Worm (Caenorhabditis elegans): Measurements from ENCODE around the gene ehs-1.

DNA sequence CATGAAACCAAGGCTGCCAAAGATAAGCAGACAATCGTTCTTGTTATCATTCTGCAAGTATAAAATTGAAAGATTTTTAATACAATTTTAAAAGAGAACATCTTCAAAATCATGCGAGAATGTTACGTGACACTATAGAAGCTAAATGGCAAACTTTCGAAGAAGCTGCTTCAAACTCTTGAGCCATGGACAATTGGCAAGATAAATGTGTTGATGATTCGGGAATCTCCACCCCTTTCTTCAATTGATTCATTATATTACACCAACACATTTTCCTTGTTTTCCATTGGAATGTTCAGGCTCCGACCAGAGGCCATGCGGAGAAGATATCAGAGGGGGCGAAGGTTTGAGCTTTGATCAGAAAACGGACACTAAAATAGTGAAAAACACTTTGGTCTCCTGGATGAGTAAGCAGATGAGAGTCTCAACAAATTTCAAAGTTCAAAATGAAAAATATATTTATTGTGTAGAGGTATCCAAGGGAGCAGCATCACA lies 20.6 kb downstream of the ehs-1 start, which contains the start of gene lec-5:
- TF ChIP-seq pha-4 (tag; optimal IDR thresholded peaks at IDR 0.05) (no peak), lsy-2 (tag; optimal IDR thresholded peaks at IDR 0.05) (no peak), nhr-237 (tag; optimal IDR thresholded peaks at IDR 0.05) (no peak), flh-1 (GFP tag; optimal IDR thresholded peaks at IDR 0.05) (no peak), elt-1 (tag; optimal IDR thresholded peaks at IDR 0.05; ENCODE audit: borderline replicate concordance, insufficient read depth) (no peak), sptf-1 (tag; optimal IDR thresholded peaks at IDR 0.05) (no peak), snpc-4 (tag; optimal IDR thresholded peaks at IDR 0.05) (no peak)

All from whole organism, mixed stage, embryonic.